Fruit fly (Drosophila melanogaster): ENCODE results near the gene tey.

tey gene

DNA sequence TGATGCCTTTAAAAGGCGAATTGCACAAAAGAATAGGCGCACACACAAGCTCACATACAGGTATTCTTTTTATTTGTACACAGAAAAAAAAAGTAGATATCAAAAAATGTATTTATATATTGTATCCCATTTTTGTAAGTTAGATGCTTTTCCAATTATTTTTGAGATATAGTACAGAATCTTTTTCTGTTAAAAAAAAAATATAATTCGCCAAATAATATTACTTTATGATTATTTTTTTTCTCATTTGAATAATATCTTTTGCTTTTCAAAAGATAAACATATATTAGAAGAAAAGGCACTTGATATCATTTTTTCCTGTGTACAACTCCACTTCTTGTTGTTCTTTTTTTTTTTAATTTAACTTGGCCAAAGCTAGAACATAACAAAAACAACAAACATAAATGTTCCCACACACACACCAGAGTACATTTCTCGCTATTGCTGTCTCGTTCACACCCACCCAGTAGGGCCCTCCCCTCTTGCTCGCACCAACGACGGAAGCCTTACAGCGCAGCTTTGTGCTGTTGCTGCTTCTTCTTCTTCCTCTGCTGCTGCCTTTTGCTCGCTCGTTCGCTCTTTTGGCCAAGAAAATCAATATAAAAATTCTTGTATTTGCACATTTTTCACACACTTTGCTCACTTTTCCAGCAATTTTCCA is 29.0 kb downstream of the tey start (continued):
- TF ChIP-seq Nf-YC (tag; optimal IDR thresholded peaks at IDR 0.05): peak; percentile 35
- no peak for TF ChIP-seq CG11560 (tag; IDR thresholded peaks at IDR 0.05)
- peak; percentile 40 for TF ChIP-seq tio (GFP tag; optimal IDR thresholded peaks at IDR 0.05)
- peak; percentile 49 for TF ChIP-seq CG9817 (tag; optimal IDR thresholded peaks at IDR 0.05)
- TF ChIP-seq Deaf1 (tag; optimal IDR thresholded peaks at IDR 0.05): peak; percentile 53
- peak in 1 of 2 experiments; percentile 5 for TF ChIP-seq Hr78 (GFP tag; optimal IDR thresholded peaks at IDR 0.05)
- TF ChIP-seq toy (GFP tag; IDR thresholded peaks at IDR 0.05): peak; percentile 47; the same call in 1 of the 2 replicates
- TF ChIP-seq Drgx (GFP tag; IDR thresholded peaks at IDR 0.05): peak; percentile 79; the same call in 1 of the 2 replicates
- no peak for TF ChIP-seq CG18011 (GFP tag; optimal IDR thresholded peaks at IDR 0.05)
- TF ChIP-seq CG4360 (GFP tag; IDR thresholded peaks at IDR 0.05): peak; percentile 48
- peak; percentile 72 for TF ChIP-seq nom (GFP tag; optimal IDR thresholded peaks at IDR 0.05)
- no peak for TF ChIP-seq crc (GFP tag; optimal IDR thresholded peaks at IDR 0.05)
- TF ChIP-seq CG8290 (GFP tag; optimal IDR thresholded peaks at IDR 0.05): peak; percentile 26
- peak in 1 of 2 experiments; percentile 16 for TF ChIP-seq CG8290 (tag; optimal IDR thresholded peaks at IDR 0.05)
- TF ChIP-seq abd-A (tag; optimal IDR thresholded peaks at IDR 0.05): no peak
- TF ChIP-seq Blimp-1 (GFP tag; optimal IDR thresholded peaks at IDR 0.05): peak; percentile 90
- no peak for TF ChIP-seq CG10959 (GFP tag; IDR thresholded peaks at IDR 0.05)
- peak; percentile 75 for TF ChIP-seq Spps (tag; optimal IDR thresholded peaks at IDR 0.05)
- no peak for TF ChIP-seq CG7963 (GFP tag; IDR thresholded peaks at IDR 0.05; ENCODE audit: partially characterized antibody)
- peak; percentile 57 for TF ChIP-seq Fer1 (GFP tag; optimal IDR thresholded peaks at IDR 0.05)
- no peak for TF ChIP-seq jigr1 (GFP tag; IDR thresholded peaks at IDR 0.05)
- TF ChIP-seq lbe (GFP tag; optimal IDR thresholded peaks at IDR 0.05): no peak
- TF ChIP-seq CG17385 (GFP tag; optimal IDR thresholded peaks at IDR 0.05): peak; percentile 93
- TF ChIP-seq chm (GFP tag; IDR thresholded peaks at IDR 0.05): no peak
- TF ChIP-seq ap (GFP tag; IDR thresholded peaks at IDR 0.05): no peak; the same call in 1 of the 2 replicates
- TF ChIP-seq Lpt (GFP tag; optimal IDR thresholded peaks at IDR 0.05): no peak
- no peak for TF ChIP-seq CG14965 (GFP tag; optimal IDR thresholded peaks at IDR 0.05; ENCODE audit: borderline replicate concordance)
- TF ChIP-seq CG12104 (GFP tag; optimal IDR thresholded peaks at IDR 0.05): peak; percentile 61
- TF ChIP-seq Mes4 (GFP tag; optimal IDR thresholded peaks at IDR 0.05): no peak
- no peak for TF ChIP-seq hbn (GFP tag; IDR thresholded peaks at IDR 0.05; ENCODE audit: partially characterized antibody)
- TF ChIP-seq CG17829 (tag; optimal IDR thresholded peaks at IDR 0.05): peak; percentile 84
- TF ChIP-seq hth (optimal IDR thresholded peaks at IDR 0.05): no peak
- TF ChIP-seq CG34224 (GFP tag; IDR thresholded peaks at IDR 0.05; ENCODE audit: partially characterized antibody): no peak
- no peak for TF ChIP-seq Atf-2 (GFP tag; optimal IDR thresholded peaks at IDR 0.05)
- peak; percentile 78 for TF ChIP-seq vvl (GFP tag; IDR thresholded peaks at IDR 0.05)
- TF ChIP-seq CG34422 (GFP tag; IDR thresholded peaks at IDR 0.05): 0 out of 3 replicates have a peak, but pooled peaks have one; percentile 62
- TF ChIP-seq CG17612 (GFP tag; IDR thresholded peaks at IDR 0.05): peak; percentile 43; the same call in 1 of the 2 replicates
- TF ChIP-seq tll (GFP tag; optimal IDR thresholded peaks at IDR 0.05): no peak
- TF ChIP-seq Ets65A (GFP tag): no peak
- TF ChIP-seq shn (GFP tag; optimal IDR thresholded peaks at IDR 0.05): no peak
- TF ChIP-seq CG14860 (GFP tag; IDR thresholded peaks at IDR 0.05; ENCODE audit: partially characterized antibody): no peak
- peak; percentile 52 for TF ChIP-seq exex (tag; optimal IDR thresholded peaks at IDR 0.05)
- no peak for TF ChIP-seq Sin3A (optimal IDR thresholded peaks at IDR 0.05)
- no peak for TF ChIP-seq Ets97D (GFP tag; optimal IDR thresholded peaks at IDR 0.05)
- no peak for TF ChIP-seq pnt (GFP tag; optimal IDR thresholded peaks at IDR 0.05)
- no peak for TF ChIP-seq BEAF-32 (GFP tag; optimal IDR thresholded peaks at IDR 0.05)
- no peak for TF ChIP-seq zfh1 (GFP tag; IDR thresholded peaks at IDR 0.05)
- no peak for TF ChIP-seq Dp (GFP tag; optimal IDR thresholded peaks at IDR 0.05)
- no peak for TF ChIP-seq h (optimal IDR thresholded peaks at IDR 0.05)
- TF ChIP-seq CG10462 (GFP tag; optimal IDR thresholded peaks at IDR 0.05): no peak
- TF ChIP-seq Fer3 (tag; optimal IDR thresholded peaks at IDR 0.05): peak; percentile 85
